Worm (Caenorhabditis elegans) whole organism, L3 larva: Measurements from ENCODE around the gene C27A7.8.

Experiments used
- ZK546.5 ChIP-seq: sonication (generic microtip); optimal IDR thresholded peaks from 2 replicates; lab custom pipeline; 2017; ENCODE audit warnings: missing biosample characterization, missing genetic modification characterization
- aly-2 ChIP-seq: fragments of 150-350 bp; optimal IDR thresholded peaks from 2 replicates; lab custom pipeline; 2014; ENCODE audit warnings: missing biosample characterization, missing genetic modification characterization
- ceh-28 ChIP-seq: fragments of 150-350 bp; optimal IDR thresholded peaks from 2 replicates; lab custom pipeline; 2014; ENCODE audit warnings: missing biosample characterization, missing genetic modification reagents, missing genetic modification characterization
- egl-27 ChIP-seq: sonication (generic microtip); optimal IDR thresholded peaks from 4 replicates; lab custom pipeline; 2017; ENCODE audit warnings: missing biosample characterization, missing genetic modification reagents, missing genetic modification characterization
- egl-5 ChIP-seq: fragments of 150-350 bp; optimal IDR thresholded peaks from 2 replicates; lab custom pipeline; 2017; ENCODE audit warnings: missing biosample characterization, missing genetic modification reagents, missing genetic modification characterization, inconsistent platforms
- elt-1 ChIP-seq: fragments of 150-350 bp; optimal IDR thresholded peaks from 2 replicates; lab custom pipeline; 2014; ENCODE audit warnings: missing biosample characterization, missing genetic modification characterization
- elt-2 ChIP-seq: sonication (generic microtip); optimal IDR thresholded peaks from 2 replicates; lab custom pipeline; 2016; ENCODE audit warnings: missing genetic modification reagents, mild to moderate bottlenecking, missing genetic modification characterization, missing compliant biosample characterization
- elt-3 ChIP-seq, 3 experiments: fragments of 150-350 bp in 1 of 3; sonication (generic microtip) in 2 of 3; optimal IDR thresholded peaks; 2 replicates in 2 of 3; 4 replicates in 1 of 3; lab custom pipeline; 2014 to 2017; ENCODE audit warnings: missing biosample characterization in 3 of 3, missing genetic modification characterization in 3 of 3
- eor-1 ChIP-seq, 2 experiments: fragments of 150-350 bp; optimal IDR thresholded peaks; 2 replicates each; lab custom pipeline; 2014 to 2018; ENCODE audit warnings: missing biosample characterization in 2 of 2, missing genetic modification characterization in 2 of 2
- fkh-10 ChIP-seq: sonication (generic microtip); optimal IDR thresholded peaks from 2 replicates; lab custom pipeline; 2017; ENCODE audit warnings: missing biosample characterization, missing genetic modification reagents, missing genetic modification characterization
- hmg-11 ChIP-seq: sonication (generic microtip); optimal IDR thresholded peaks from 2 replicates; lab custom pipeline; 2016; ENCODE audit warnings: missing genetic modification characterization, missing compliant biosample characterization
- jun-1 ChIP-seq: fragments of 150-350 bp; optimal IDR thresholded peaks from 2 replicates; lab custom pipeline; 2014; ENCODE audit warnings: missing biosample characterization, missing genetic modification reagents, missing genetic modification characterization
- lin-15B ChIP-seq: fragments of 150-350 bp; optimal IDR thresholded peaks from 2 replicates; lab custom pipeline; 2014; ENCODE audit warnings: missing biosample characterization, missing genetic modification characterization
- lin-39 ChIP-seq: fragments of 150-350 bp; optimal IDR thresholded peaks from 2 replicates; lab custom pipeline; 2018; ENCODE audit warnings: missing biosample characterization, missing genetic modification reagents, missing genetic modification characterization
- lsy-12 ChIP-seq: sonication (generic microtip); optimal IDR thresholded peaks from 2 replicates; lab custom pipeline; 2016; ENCODE audit warnings: mild to moderate bottlenecking, missing genetic modification characterization, missing compliant biosample characterization
- mml-1 ChIP-seq: fragments of 150-350 bp; sonication (generic microtip); optimal IDR thresholded peaks from 3 replicates; lab custom pipeline; 2014; ENCODE audit warnings: missing biosample characterization, missing genetic modification characterization
- nfya-1 ChIP-seq: sonication (generic microtip); optimal IDR thresholded peaks from 2 replicates; lab custom pipeline; 2017; ENCODE audit warnings: missing genetic modification characterization, mild to moderate bottlenecking, missing compliant biosample characterization, antibody characterized with exemption, moderate library complexity; ENCODE audit not compliant: insufficient read depth
- nhr-11 ChIP-seq: fragments of 150-350 bp; optimal IDR thresholded peaks from 2 replicates; lab custom pipeline; 2014; ENCODE audit warnings: missing biosample characterization, missing genetic modification characterization
- nhr-23 ChIP-seq: fragments of 150-350 bp; optimal IDR thresholded peaks from 2 replicates; lab custom pipeline; 2014; ENCODE audit warnings: missing biosample characterization, missing genetic modification reagents, missing genetic modification characterization
- nhr-237 ChIP-seq: fragments of 150-350 bp; optimal IDR thresholded peaks from 2 replicates; lab custom pipeline; 2014; ENCODE audit warnings: missing biosample characterization, missing genetic modification characterization
- nhr-25 ChIP-seq: sonication (generic microtip); optimal IDR thresholded peaks from 2 replicates; lab custom pipeline; 2017; ENCODE audit warnings: missing biosample characterization, missing genetic modification characterization
- nhr-28 ChIP-seq: fragments of 150-350 bp; optimal IDR thresholded peaks from 2 replicates; lab custom pipeline; 2014; ENCODE audit warnings: missing biosample characterization, missing genetic modification characterization
- nhr-43 ChIP-seq: sonication (generic microtip); optimal IDR thresholded peaks from 2 replicates; lab custom pipeline; 2016; ENCODE audit warnings: mild to moderate bottlenecking, missing genetic modification characterization, missing compliant biosample characterization; ENCODE audit not compliant: poor library complexity, severe bottlenecking
- nhr-76 ChIP-seq: fragments of 150-350 bp; sonication (generic microtip); optimal IDR thresholded peaks from 5 replicates; lab custom pipeline; 2014; ENCODE audit warnings: missing biosample characterization, missing genetic modification characterization
- nhr-77 ChIP-seq: fragments of 150-350 bp; optimal IDR thresholded peaks from 2 replicates; lab custom pipeline; 2014; ENCODE audit warnings: missing biosample characterization, missing genetic modification characterization
- pqm-1 ChIP-seq: fragments of 150-350 bp; optimal IDR thresholded peaks from 2 replicates; lab custom pipeline; 2017; ENCODE audit warnings: missing biosample characterization, missing genetic modification characterization, inconsistent platforms
- sea-2 ChIP-seq: fragments of 150-350 bp; sonication (generic microtip); optimal IDR thresholded peaks from 4 replicates; lab custom pipeline; 2014; ENCODE audit warnings: missing biosample characterization, missing genetic modification reagents, missing genetic modification characterization
- skn-1 ChIP-seq: fragments of 150-350 bp; optimal IDR thresholded peaks from 2 replicates; lab custom pipeline; 2014; ENCODE audit warnings: missing biosample characterization, missing genetic modification characterization
- snpc-4 ChIP-seq: fragments of 150-350 bp; optimal IDR thresholded peaks from 2 replicates; lab custom pipeline; 2014; ENCODE audit warnings: missing biosample characterization, missing genetic modification characterization
- tbx-2 ChIP-seq: sonication (generic microtip); optimal IDR thresholded peaks from 2 replicates; lab custom pipeline; 2016; ENCODE audit warnings: mild to moderate bottlenecking, missing genetic modification characterization, missing compliant biosample characterization
- unc-39 ChIP-seq: sonication (generic microtip); optimal IDR thresholded peaks from 4 replicates; lab custom pipeline; 2017; ENCODE audit warnings: missing biosample characterization, missing genetic modification characterization
- zag-1 ChIP-seq: fragments of 150-350 bp; optimal IDR thresholded peaks from 2 replicates; lab custom pipeline; 2014; ENCODE audit warnings: missing biosample characterization, missing genetic modification characterization

Gene C27A7.8

DNA sequence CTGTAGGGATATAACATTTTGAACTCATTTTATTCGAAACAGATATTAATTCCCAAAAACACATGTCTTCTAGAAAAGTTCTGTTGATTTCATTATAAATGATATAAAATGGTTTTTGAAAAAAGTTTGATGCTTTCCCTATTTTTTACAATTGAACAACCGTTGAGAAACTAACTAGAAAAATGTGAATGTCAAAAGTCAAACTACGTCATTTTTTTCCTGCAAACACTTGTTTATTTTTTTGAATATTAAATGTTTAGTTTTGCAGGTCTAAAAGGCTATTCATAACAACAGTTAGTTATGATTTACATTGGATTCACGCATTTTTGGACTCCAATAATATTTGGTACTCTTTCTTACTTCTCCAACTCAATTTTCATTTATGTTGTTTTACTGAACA is 9.9 kb downstream of the C27A7.8 start, which contains the start of gene srj-4:
TSS of gene srj-4 (plus strand) at position 301 of the 400 bp plus-strand sequence.
- TF ChIP-seq snpc-4 (tag; lab: Kevin White, UChicago) (no peak), zag-1 (tag; lab: Kevin White, UChicago) (no peak), aly-2 (tag; lab: Kevin White, UChicago) (no peak), pqm-1 (tag; lab: Kevin White, UChicago) (no peak), mml-1 (no peak), nhr-237 (tag; lab: Kevin White, UChicago) (no peak), eor-1 (tag; optimal IDR thresholded peaks at IDR 0.05; lab: Kevin White, UChicago) (no peak)
- TF ChIP-seq, all 47 proteins: peak for 0

DNA sequence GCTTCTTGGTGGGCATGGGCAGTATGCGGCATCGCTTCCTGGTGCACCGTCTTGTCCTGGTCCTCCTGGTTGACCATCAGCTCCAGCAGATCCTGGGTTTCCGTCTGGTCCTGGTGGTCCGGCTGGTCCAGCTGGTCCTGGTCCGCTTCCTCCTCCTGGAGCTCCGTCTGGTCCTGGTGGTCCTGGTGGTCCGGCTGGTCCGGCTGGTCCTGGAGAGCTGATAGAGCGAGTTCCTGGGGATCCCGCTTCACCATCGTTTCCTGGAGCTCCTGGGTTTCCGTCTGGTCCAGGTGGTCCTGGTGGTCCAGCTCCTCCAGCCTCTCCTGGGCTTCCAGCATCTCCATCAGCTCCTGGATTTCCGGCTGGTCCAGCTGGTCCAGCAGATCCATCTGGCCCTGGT is 14.1 kb downstream of the C27A7.8 start:
- TF ChIP-seq sea-2 (no peak), lin-39 (tag; lab: Kevin White, UChicago) (no peak), nhr-11 (tag; lab: Kevin White, UChicago) (no peak), hmg-11 (tag; lab: Kevin White, UChicago) (no peak), egl-27 (tag; lab: Kevin White, UChicago) (no peak), nfya-1 (tag; lab: Kevin White, UChicago) (no peak), nhr-28 (tag; lab: Kevin White, UChicago) (no peak), nhr-76 (tag; lab: Kevin White, UChicago) (no peak), aly-2 (tag; lab: Kevin White, UChicago) (no peak), nhr-77 (tag; lab: Kevin White, UChicago) (no peak), fkh-10 (GFP tag; lab: Kevin White, UChicago) (no peak), elt-3 (tag; optimal IDR thresholded peaks at IDR 0.05; lab: Kevin White, UChicago) (no peak)

ce11 chrV:12167653-12168052 is 14.7 kb downstream of the C27A7.8 start, which contains the start of gene col-37:
TSS of gene col-37 (minus strand) at chrV:12167753.
- TF ChIP-seq nhr-237 (tag; lab: Kevin White, UChicago) (no peak), nhr-76 (tag; lab: Kevin White, UChicago) (no peak), ceh-28 (tag; lab: Kevin White, UChicago) (no peak), nhr-11 (tag; lab: Kevin White, UChicago) (no peak), elt-3 (tag; optimal IDR thresholded peaks at IDR 0.05; lab: Kevin White, UChicago) (no peak), nhr-25 (tag; lab: Kevin White, UChicago) (no peak), nhr-43 (tag; lab: Kevin White, UChicago) (no peak), nhr-23 (tag; lab: Kevin White, UChicago) (no peak), lin-15B (tag; lab: Kevin White, UChicago) (no peak), aly-2 (tag; lab: Kevin White, UChicago) (no peak), unc-39 (tag; lab: Kevin White, UChicago) (no peak), tbx-2 (tag; lab: Kevin White, UChicago) (no peak), skn-1 (tag; lab: Kevin White, UChicago) (no peak), jun-1 (tag; lab: Kevin White, UChicago) (no peak), elt-2 (tag; lab: Kevin White, UChicago) (no peak), lsy-12 (tag; lab: Kevin White, UChicago) (no peak), elt-1 (tag; lab: Kevin White, UChicago) (no peak), nhr-28 (tag; lab: Kevin White, UChicago) (no peak), ZK546.5 (tag; lab: Kevin White, UChicago) (no peak), sea-2 (no peak)
- TF ChIP-seq, all 47 proteins: peak for 0

ce11 chrV:12170114-12170513 is 17.2 kb downstream of the C27A7.8 start, which contains the start of gene ZK863.1:
TSS of gene ZK863.1 (minus strand) at chrV:12170214.
- TF ChIP-seq nfya-1 (tag; lab: Kevin White, UChicago) = no peak
- no peak for TF ChIP-seq fkh-10 (GFP tag; lab: Kevin White, UChicago)
- TF ChIP-seq zag-1 (tag; lab: Kevin White, UChicago) = no peak
- TF ChIP-seq nhr-28 (tag; lab: Kevin White, UChicago) = no peak
- no peak for TF ChIP-seq lin-15B (tag; lab: Kevin White, UChicago)
- TF ChIP-seq nhr-25 (tag; lab: Kevin White, UChicago) = no peak
- no peak for TF ChIP-seq unc-39 (tag; lab: Kevin White, UChicago)
- TF ChIP-seq snpc-4 (tag; lab: Kevin White, UChicago) = no peak
- TF ChIP-seq egl-5 = no peak
- TF ChIP-seq ceh-28 (tag; lab: Kevin White, UChicago) = no peak
- no peak for TF ChIP-seq elt-3 (tag; optimal IDR thresholded peaks at IDR 0.05; lab: Kevin White, UChicago)
- no peak for TF ChIP-seq ZK546.5 (tag; lab: Kevin White, UChicago)
